Worm (Caenorhabditis elegans) whole organism, L2 larva: ENCODE measurements around the gene F42G2.7.

Experiments used
- C34F6.9 ChIP-seq: fragments of 150-350 bp; optimal IDR thresholded peaks from 2 replicates; lab custom pipeline; 2014; ENCODE audit warnings: missing biosample characterization, missing genetic modification characterization
- F13H6.1 ChIP-seq: sonication (generic microtip); optimal IDR thresholded peaks from 2 replicates; lab custom pipeline; 2016; ENCODE audit warnings: missing genetic modification characterization, missing compliant biosample characterization
- R02D3.7 ChIP-seq: fragments of 150-350 bp; optimal IDR thresholded peaks from 2 replicates; lab custom pipeline; 2014; ENCODE audit warnings: missing biosample characterization, missing genetic modification characterization
- Y55F3AM.14 ChIP-seq: fragments of 200-800 bp; sonication (Bioruptor generic); optimal IDR thresholded peaks from 2 replicates; lab custom pipeline; 2018; ENCODE audit warnings: mild to moderate bottlenecking, missing genetic modification characterization, missing compliant biosample characterization
- ZK546.5 ChIP-seq: sonication (generic microtip); optimal IDR thresholded peaks from 2 replicates; lab custom pipeline; 2017; ENCODE audit warnings: missing biosample characterization, missing genetic modification characterization
- aly-2 ChIP-seq: fragments of 150-350 bp; optimal IDR thresholded peaks from 2 replicates; lab custom pipeline; 2014; ENCODE audit warnings: missing biosample characterization, missing genetic modification characterization
- ama-1 ChIP-seq: fragments of 150-350 bp; optimal IDR thresholded peaks from 2 replicates; lab custom pipeline; 2018; ENCODE audit warnings: inconsistent platforms
- blmp-1 ChIP-seq: sonication (generic microtip); optimal IDR thresholded peaks from 2 replicates; lab custom pipeline; 2017; ENCODE audit warnings: missing genetic modification characterization, mild to moderate bottlenecking, missing compliant biosample characterization, antibody characterized with exemption, moderate library complexity; ENCODE audit not compliant: insufficient read depth
- ceh-16 ChIP-seq: fragments of 150-350 bp; optimal IDR thresholded peaks from 2 replicates; lab custom pipeline; 2014; ENCODE audit warnings: missing biosample characterization, missing genetic modification characterization
- crh-2 ChIP-seq: sonication (generic microtip); optimal IDR thresholded peaks from 2 replicates; lab custom pipeline; 2017; ENCODE audit warnings: missing biosample characterization, missing genetic modification characterization
- dmd-4 ChIP-seq: sonication (generic microtip); optimal IDR thresholded peaks from 2 replicates; lab custom pipeline; 2017; ENCODE audit warnings: missing biosample characterization, missing genetic modification characterization
- egl-27 ChIP-seq: sonication (generic microtip); optimal IDR thresholded peaks from 3 replicates; lab custom pipeline; 2017; ENCODE audit warnings: missing biosample characterization, missing genetic modification reagents, missing genetic modification characterization
- elt-1 ChIP-seq: fragments of 150-350 bp; optimal IDR thresholded peaks from 2 replicates; lab custom pipeline; 2014; ENCODE audit warnings: missing biosample characterization, missing genetic modification characterization
- fos-1 ChIP-seq: fragments of 150-350 bp; optimal IDR thresholded peaks from 2 replicates; lab custom pipeline; 2014; ENCODE audit warnings: missing biosample characterization, missing genetic modification characterization
- gmeb-1 ChIP-seq: fragments of 150-350 bp; optimal IDR thresholded peaks from 2 replicates; lab custom pipeline; 2014; ENCODE audit warnings: missing biosample characterization, missing genetic modification characterization
- lin-11 ChIP-seq: fragments of 150-350 bp; sonication (generic microtip); optimal IDR thresholded peaks from 2 replicates; lab custom pipeline; 2014; ENCODE audit warnings: missing biosample characterization, missing genetic modification characterization, inconsistent platforms, mixed read lengths
- lin-39 ChIP-seq: fragments of 150-350 bp; optimal IDR thresholded peaks from 2 replicates; lab custom pipeline; 2014; ENCODE audit warnings: missing biosample characterization, missing genetic modification reagents, missing genetic modification characterization
- lsy-2 ChIP-seq, 2 experiments: fragments of 150-350 bp in 1 of 2; sonication (generic microtip) in 1 of 2; optimal IDR thresholded peaks; 2 replicates each; lab custom pipeline; 2014 to 2017; ENCODE audit warnings: missing biosample characterization in 2 of 2, missing genetic modification characterization in 2 of 2
- mab-5 ChIP-seq: fragments of 150-350 bp; optimal IDR thresholded peaks from 2 replicates; lab custom pipeline; 2014; ENCODE audit warnings: missing biosample characterization, missing genetic modification characterization
- mbf-1 ChIP-seq: sonication (generic microtip); optimal IDR thresholded peaks from 2 replicates; lab custom pipeline; 2017; ENCODE audit warnings: missing biosample characterization, missing genetic modification characterization
- mdl-1 ChIP-seq, 2 experiments: fragments of 150-350 bp in 1 of 2; sonication (generic microtip) in 1 of 2; optimal IDR thresholded peaks; 2 replicates each; lab custom pipeline; 2017; ENCODE audit warnings: missing biosample characterization in 2 of 2, missing genetic modification characterization in 2 of 2
- nhr-10 ChIP-seq: sonication (generic microtip); optimal IDR thresholded peaks from 2 replicates; lab custom pipeline; 2017; ENCODE audit warnings: missing biosample characterization, missing genetic modification characterization
- nhr-11 ChIP-seq: fragments of 150-350 bp; optimal IDR thresholded peaks from 2 replicates; lab custom pipeline; 2014; ENCODE audit warnings: missing biosample characterization, missing genetic modification characterization
- nhr-12 ChIP-seq: fragments of 150-350 bp; optimal IDR thresholded peaks from 2 replicates; lab custom pipeline; 2014; ENCODE audit warnings: missing biosample characterization, missing genetic modification characterization
- nhr-129 ChIP-seq: fragments of 150-350 bp; optimal IDR thresholded peaks from 2 replicates; lab custom pipeline; 2014; ENCODE audit warnings: missing biosample characterization, missing genetic modification characterization
- nhr-21 ChIP-seq: fragments of 150-350 bp; optimal IDR thresholded peaks from 2 replicates; lab custom pipeline; 2014; ENCODE audit warnings: missing biosample characterization, missing genetic modification characterization
- nhr-6 ChIP-seq: fragments of 150-350 bp; optimal IDR thresholded peaks from 2 replicates; lab custom pipeline; 2014; ENCODE audit warnings: missing biosample characterization, missing genetic modification characterization
- peb-1 ChIP-seq: fragments of 150-350 bp; optimal IDR thresholded peaks from 2 replicates; lab custom pipeline; 2014; ENCODE audit warnings: missing biosample characterization, missing genetic modification characterization
- sem-4 ChIP-seq: fragments of 150-350 bp; optimal IDR thresholded peaks from 2 replicates; lab custom pipeline; 2014; ENCODE audit warnings: missing biosample characterization, missing genetic modification reagents, missing genetic modification characterization
- skn-1 ChIP-seq: sonication (generic microtip); optimal IDR thresholded peaks from 2 replicates; lab custom pipeline; 2017; ENCODE audit warnings: missing biosample characterization, missing genetic modification characterization
- sma-3 ChIP-seq: sonication (generic microtip); optimal IDR thresholded peaks from 2 replicates; lab custom pipeline; 2016; ENCODE audit warnings: missing genetic modification reagents, missing genetic modification characterization, missing compliant biosample characterization
- snpc-4 ChIP-seq: fragments of 150-350 bp; optimal IDR thresholded peaks from 2 replicates; lab custom pipeline; 2014; ENCODE audit warnings: missing biosample characterization, missing genetic modification characterization
- unc-39 ChIP-seq: fragments of 150-350 bp; optimal IDR thresholded peaks from 2 replicates; lab custom pipeline; 2014; ENCODE audit warnings: missing biosample characterization, missing genetic modification characterization
- unc-55 ChIP-seq: fragments of 150-350 bp; sonication (generic microtip); optimal IDR thresholded peaks from 3 replicates; lab custom pipeline; 2014; ENCODE audit warnings: missing biosample characterization, missing genetic modification reagents, missing genetic modification characterization
- unc-62 ChIP-seq: fragments of 150-350 bp; optimal IDR thresholded peaks from 2 replicates; lab custom pipeline; 2014; ENCODE audit warnings: missing biosample characterization, missing genetic modification reagents, missing genetic modification characterization
- zag-1 ChIP-seq: fragments of 150-350 bp; optimal IDR thresholded peaks from 2 replicates; lab custom pipeline; 2014; ENCODE audit warnings: missing biosample characterization, missing genetic modification characterization
- ztf-1 ChIP-seq: fragments of 200-800 bp; sonication (Bioruptor generic); conservative IDR thresholded peaks from 2 replicates; pipeline ENCODE4 v1.3.6; 2022; ENCODE audit warnings: missing genetic modification characterization, missing compliant biosample characterization
- ztf-11 ChIP-seq: sonication (generic microtip); optimal IDR thresholded peaks from 2 replicates; lab custom pipeline; 2017; ENCODE audit warnings: missing biosample characterization, missing genetic modification characterization
- ztf-4 ChIP-seq: fragments of 150-350 bp; optimal IDR thresholded peaks from 2 replicates; lab custom pipeline; 2014; ENCODE audit warnings: missing biosample characterization, missing genetic modification characterization

Gene F42G2.7

ce11 chrII:2415439-2415838 is 2.5 kb upstream of the F42G2.7 start, which contains the start of gene fbxa-4:
Gene fbxa-4, minus strand, starts transcription at chrII:2415531.
- TF ChIP-seq unc-62 (GFP tag; lab: Kevin White, UChicago) (no peak), blmp-1 (tag; lab: Kevin White, UChicago) (no peak), crh-2 (tag; lab: Kevin White, UChicago) (peak; percentile 5), egl-27 (tag; lab: Kevin White, UChicago) (no peak), gmeb-1 (peak; percentile 6), nhr-6 (tag; lab: Kevin White, UChicago) (no peak), fos-1 (tag; lab: Kevin White, UChicago) (peak; percentile 37), nhr-21 (tag; lab: Kevin White, UChicago) (no peak)

DNA sequence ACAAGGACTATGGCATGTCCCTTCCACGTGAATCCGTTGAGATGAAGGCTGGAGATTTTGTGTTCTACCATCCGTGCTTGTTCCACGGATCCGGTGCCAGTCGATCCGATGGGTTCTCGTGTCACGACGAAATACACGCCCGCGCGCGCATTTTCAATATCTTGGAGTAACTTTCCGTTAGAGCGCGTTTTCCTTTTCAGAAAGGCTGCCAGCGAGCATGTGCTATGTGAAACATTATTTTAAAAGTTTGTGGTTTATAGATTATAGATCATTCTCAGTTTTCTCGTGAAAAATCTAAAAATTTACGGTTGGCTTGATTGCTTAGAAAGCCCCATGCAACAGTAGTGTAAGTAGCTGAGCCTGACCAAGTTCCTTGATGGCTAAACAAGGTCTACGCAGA is 878 bp downstream of the F42G2.7 start, which contains the start of gene fbxc-20:
TSS of gene fbxc-20 (plus strand) at position 301 of the 400 bp plus-strand sequence.
- TF ChIP-seq blmp-1 (tag; lab: Kevin White, UChicago), result no peak
- TF ChIP-seq sma-3 (GFP tag; lab: Kevin White, UChicago), result no peak
- TF ChIP-seq nhr-129 (tag; lab: Kevin White, UChicago), result no peak
- no peak for TF ChIP-seq C34F6.9
- TF ChIP-seq elt-1 (tag; lab: Kevin White, UChicago), result no peak
- TF ChIP-seq nhr-10, result no peak
- TF ChIP-seq lin-11 (tag; lab: Kevin White, UChicago), result no peak
- TF ChIP-seq lin-39 (tag; lab: Kevin White, UChicago), result no peak
- TF ChIP-seq lsy-2 (tag; optimal IDR thresholded peaks at IDR 0.05; lab: Kevin White, UChicago), result no peak
- no peak for TF ChIP-seq ztf-1
- TF ChIP-seq ztf-11, result no peak
- TF ChIP-seq dmd-4 (tag; lab: Kevin White, UChicago), result no peak
- no peak for TF ChIP-seq fos-1 (tag; lab: Kevin White, UChicago)
- TF ChIP-seq snpc-4 (tag; lab: Kevin White, UChicago), result no peak
- TF ChIP-seq nhr-12, result no peak
- no peak for TF ChIP-seq unc-62 (GFP tag; lab: Kevin White, UChicago)

ce11 chrII:2420685-2421084 is 2.7 kb downstream of the F42G2.7 start:
- TF ChIP-seq gmeb-1, result peak; percentile 1
- peak; percentile 2 for TF ChIP-seq crh-2 (tag; lab: Kevin White, UChicago)
- peak; percentile 38 for TF ChIP-seq fos-1 (tag; lab: Kevin White, UChicago)
- TF ChIP-seq mbf-1, result no peak
- peak; percentile 76 for TF ChIP-seq nhr-129 (tag; lab: Kevin White, UChicago)
- no peak for TF ChIP-seq nhr-12

ce11 chrII:2421185-2421584 is 3.2 kb downstream of the F42G2.7 start:
- TF ChIP-seq unc-39 (tag; lab: Kevin White, UChicago) (no peak), egl-27 (tag; lab: Kevin White, UChicago) (no peak), blmp-1 (tag; lab: Kevin White, UChicago) (no peak), mab-5 (tag; lab: Kevin White, UChicago) (no peak), crh-2 (tag; lab: Kevin White, UChicago) (no peak), R02D3.7 (tag; lab: Kevin White, UChicago) (no peak), nhr-21 (tag; lab: Kevin White, UChicago) (no peak), peb-1 (tag; lab: Kevin White, UChicago) (no peak), sma-3 (GFP tag; lab: Kevin White, UChicago) (no peak), ztf-4 (tag; lab: Kevin White, UChicago) (no peak), zag-1 (tag; lab: Kevin White, UChicago) (no peak), sem-4 (tag; lab: Kevin White, UChicago) (no peak), mbf-1 (no peak), unc-55 (no peak), skn-1 (tag; lab: Kevin White, UChicago) (no peak)

DNA sequence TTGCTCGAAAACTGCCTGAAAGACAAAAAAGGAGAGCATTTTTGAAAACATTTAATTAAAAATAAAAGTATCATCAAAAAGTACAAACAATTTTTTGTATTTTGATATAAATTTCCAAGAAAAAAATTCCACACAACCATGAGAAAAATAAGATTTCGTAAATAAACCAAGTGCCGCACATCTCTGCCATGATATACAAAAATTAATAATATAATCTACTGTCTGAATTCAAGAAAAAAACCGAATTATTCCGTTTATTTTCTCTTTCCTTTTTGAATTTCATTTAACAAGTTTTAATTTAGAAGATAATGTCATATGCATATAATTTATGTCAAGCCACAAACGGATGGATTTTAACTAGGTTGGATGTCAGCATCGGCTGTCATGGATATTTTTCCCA is 3.9 kb downstream of the F42G2.7 start, which contains the start of gene F42G2.2:
TSS of gene F42G2.2 (plus strand) at position 301 of the 400 bp plus-strand sequence.
- TF ChIP-seq sem-4 (tag; lab: Kevin White, UChicago), result no peak
- no peak for TF ChIP-seq aly-2 (tag; lab: Kevin White, UChicago)
- no peak for TF ChIP-seq nhr-6 (tag; lab: Kevin White, UChicago)
- no peak for TF ChIP-seq Y55F3AM.14 (GFP tag; lab: Kevin White, UChicago)
- no peak for TF ChIP-seq nhr-129 (tag; lab: Kevin White, UChicago)
- no peak for TF ChIP-seq nhr-21 (tag; lab: Kevin White, UChicago)
- TF ChIP-seq unc-62 (GFP tag; lab: Kevin White, UChicago), result no peak
- TF ChIP-seq nhr-12, result no peak
- TF ChIP-seq fos-1 (tag; lab: Kevin White, UChicago), result no peak
- no peak for TF ChIP-seq nhr-11 (tag; lab: Kevin White, UChicago)
- TF ChIP-seq mbf-1, result no peak
- TF ChIP-seq mab-5 (tag; lab: Kevin White, UChicago), result no peak
- no peak for TF ChIP-seq unc-55
- no peak for TF ChIP-seq ZK546.5 (tag; lab: Kevin White, UChicago)
- TF ChIP-seq zag-1 (tag; lab: Kevin White, UChicago), result no peak
- no peak for TF ChIP-seq ceh-16 (tag; lab: Kevin White, UChicago)
- no peak for TF ChIP-seq F13H6.1
- no peak for TF ChIP-seq mdl-1 (tag; optimal IDR thresholded peaks at IDR 0.05; lab: Kevin White, UChicago)
- TF ChIP-seq ama-1 (lab: Kevin White, UChicago), result no peak
